Fruit fly (Drosophila melanogaster): ENCODE data around the gene Hsp27.

- no peak for TF ChIP-seq CTCF (optimal IDR thresholded peaks at IDR 0.05)
- TF ChIP-seq CG8478 (optimal IDR thresholded peaks at IDR 0.05): no peak
Measured at dm6 chr3L:9425838-9426237, 42.0 kb downstream of the Hsp27 start.

Data from S2 (cell line).